Worm (Caenorhabditis elegans): Measurements from ENCODE around the gene semo-1.

semo-1 gene

ce11 chrIV:14050900-14051299 lies at the start of gene semo-1:
Gene semo-1 (plus strand): TSS chrIV:14051200.
- TF ChIP-seq lim-6 (tag; optimal IDR thresholded peaks at IDR 0.05) (no peak), fax-1 (tag; optimal IDR thresholded peaks at IDR 0.05) (no peak), ceh-48 (tag; optimal IDR thresholded peaks at IDR 0.05) (no peak), Y22D7AL.16 (tag; optimal IDR thresholded peaks at IDR 0.05) (no peak), elt-4 (tag; optimal IDR thresholded peaks at IDR 0.05) (no peak), K02D7.2 (tag; optimal IDR thresholded peaks at IDR 0.05) (no peak), C38D4.7 (GFP tag; optimal IDR thresholded peaks at IDR 0.05) (no peak), sdc-2 (tag; optimal IDR thresholded peaks at IDR 0.05) (no peak), ceh-34 (tag; optimal IDR thresholded peaks at IDR 0.05) (no peak), ceh-2 (tag; optimal IDR thresholded peaks at IDR 0.05) (no peak)

DNA sequence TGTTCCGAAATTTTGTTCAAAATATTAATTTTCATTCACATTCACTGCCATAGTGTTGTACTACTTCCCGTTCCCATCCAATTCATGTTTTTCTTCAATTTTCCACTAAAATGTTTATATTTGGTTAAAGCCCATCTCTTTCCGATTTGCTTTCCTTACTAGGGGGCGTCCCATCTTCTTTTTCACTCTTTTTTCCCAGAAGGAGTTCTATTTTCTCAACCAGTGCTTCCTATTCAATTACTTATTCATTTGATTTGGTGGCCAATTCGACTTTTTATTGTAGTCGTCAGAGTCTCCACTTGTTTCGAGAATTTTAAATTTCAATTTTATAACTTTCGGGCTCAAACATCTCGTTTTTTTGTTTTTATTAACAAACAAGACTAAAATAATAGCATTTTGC lies 49.2 kb upstream of the semo-1 start:
- TF ChIP-seq rnt-1 (tag; optimal IDR thresholded peaks at IDR 0.05) (no peak), hlh-30 (tag; optimal IDR thresholded peaks at IDR 0.05; ENCODE audit: insufficient read depth) (no peak)

DNA sequence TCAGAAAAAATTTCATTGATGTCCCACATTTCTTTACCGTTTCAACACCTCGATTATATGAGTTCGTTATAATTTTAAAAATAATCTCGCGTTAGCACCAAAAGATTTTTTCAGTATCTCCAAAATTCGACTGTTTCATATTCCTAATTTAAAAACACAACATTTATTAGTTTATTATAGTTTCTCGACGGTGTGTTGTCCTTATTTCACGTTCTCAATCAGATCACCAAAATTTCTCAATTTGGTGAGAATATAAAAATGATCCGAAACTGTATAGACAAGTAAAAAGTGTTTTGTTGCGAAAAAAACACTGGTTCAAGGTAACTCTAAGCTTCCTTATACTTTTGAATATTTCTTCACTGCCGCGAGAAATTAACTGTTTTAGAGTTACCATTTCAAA lies 42.3 kb upstream of the semo-1 start:
- TF ChIP-seq Y22D7AL.16 (tag; optimal IDR thresholded peaks at IDR 0.05): no peak
- TF ChIP-seq fkh-10 (GFP tag; optimal IDR thresholded peaks at IDR 0.05): no peak
- TF ChIP-seq ceh-2 (tag; optimal IDR thresholded peaks at IDR 0.05): no peak
- no peak for TF ChIP-seq npax-4 (tag; optimal IDR thresholded peaks at IDR 0.05)
- TF ChIP-seq unc-55 (GFP tag; optimal IDR thresholded peaks at IDR 0.05): no peak
- TF ChIP-seq pax-1 (tag; optimal IDR thresholded peaks at IDR 0.05): no peak
- no peak for TF ChIP-seq ceh-48 (tag; optimal IDR thresholded peaks at IDR 0.05)
- no peak for TF ChIP-seq pat-9 (tag; optimal IDR thresholded peaks at IDR 0.05)
- no peak for TF ChIP-seq sox-4 (tag; optimal IDR thresholded peaks at IDR 0.05)
- no peak for TF ChIP-seq nhr-11 (tag; optimal IDR thresholded peaks at IDR 0.05)
- TF ChIP-seq tbx-7 (tag; optimal IDR thresholded peaks at IDR 0.05): no peak

- TF ChIP-seq nhr-232 (tag; optimal IDR thresholded peaks at IDR 0.05): peak; percentile 55
- TF ChIP-seq hlh-8 (tag; optimal IDR thresholded peaks at IDR 0.05): no peak
- TF ChIP-seq pqm-1 (tag; optimal IDR thresholded peaks at IDR 0.05): no peak
- peak; percentile 6 for TF ChIP-seq zip-5 (tag; optimal IDR thresholded peaks at IDR 0.05)
- TF ChIP-seq odd-2 (tag; optimal IDR thresholded peaks at IDR 0.05): peak; percentile 8
- TF ChIP-seq ceh-34 (tag; optimal IDR thresholded peaks at IDR 0.05): peak; percentile 22
- no peak for TF ChIP-seq unc-55 (GFP tag; optimal IDR thresholded peaks at IDR 0.05)
- 0 out of 2 replicates have a peak, but pooled peaks have one; percentile 19 for TF ChIP-seq unc-3 (GFP tag; conservative IDR thresholded peaks at IDR 0.05)
- no peak for TF ChIP-seq unc-3 (tag; optimal IDR thresholded peaks at IDR 0.05)
- TF ChIP-seq Y22D7AL.16 (tag; optimal IDR thresholded peaks at IDR 0.05): peak; percentile 28
- no peak for TF ChIP-seq ets-4 (tag; optimal IDR thresholded peaks at IDR 0.05)
- TF ChIP-seq ttx-3 (tag; optimal IDR thresholded peaks at IDR 0.05): peak; percentile 71
- peak; percentile 63 for TF ChIP-seq elt-2 (tag; optimal IDR thresholded peaks at IDR 0.05)
- TF ChIP-seq pha-2 (tag; optimal IDR thresholded peaks at IDR 0.05): peak; percentile 51
- TF ChIP-seq ceh-30 (tag; optimal IDR thresholded peaks at IDR 0.05): no peak
- TF ChIP-seq che-1 (tag; optimal IDR thresholded peaks at IDR 0.05): peak; percentile 66
- TF ChIP-seq unc-86 (tag; optimal IDR thresholded peaks at IDR 0.05): peak; percentile 27
- TF ChIP-seq ahr-1 (tag; optimal IDR thresholded peaks at IDR 0.05): no peak
- peak; percentile 40 for TF ChIP-seq nfya-1 (tag; optimal IDR thresholded peaks at IDR 0.05)
- no peak for TF ChIP-seq unc-42 (tag; optimal IDR thresholded peaks at IDR 0.05)
- peak; percentile 56 for TF ChIP-seq lin-11 (tag; optimal IDR thresholded peaks at IDR 0.05)
- TF ChIP-seq ceh-6 (GFP tag; optimal IDR thresholded peaks at IDR 0.05): no peak
- peak; percentile 10 for TF ChIP-seq tbx-2 (tag; optimal IDR thresholded peaks at IDR 0.05)
- peak; percentile 59 for TF ChIP-seq C38D4.7 (GFP tag; optimal IDR thresholded peaks at IDR 0.05)
These were observed 37.3 kb upstream of the semo-1 start for ce11 chrIV:14013692-14014091.
